Worm (Caenorhabditis elegans) whole organism, L1 larva: ENCODE measurements around the gene C39B10.1.

Experiments
- F16B12.6 ChIP-seq: fragments of 150-350 bp; optimal IDR thresholded peaks from 2 replicates; lab custom pipeline; 2014; ENCODE audit warnings: missing biosample characterization, missing genetic modification characterization
- ama-1 ChIP-seq: fragments of 150-350 bp; optimal IDR thresholded peaks from 2 replicates; lab custom pipeline; 2014
- ceh-82 ChIP-seq, 3 experiments: fragments of 150-350 bp in 1 of 3; sonication (generic microtip) in 2 of 3; optimal IDR thresholded peaks; 2 replicates each; lab custom pipeline; 2014 to 2017; ENCODE audit warnings: missing biosample characterization in 3 of 3, missing genetic modification characterization in 3 of 3
- dsc-1 ChIP-seq: sonication (generic microtip); optimal IDR thresholded peaks from 2 replicates; lab custom pipeline; 2016; ENCODE audit warnings: mild to moderate bottlenecking, missing genetic modification characterization, missing compliant biosample characterization
- fos-1 ChIP-seq: fragments of 150-350 bp; optimal IDR thresholded peaks from 2 replicates; lab custom pipeline; 2014; ENCODE audit warnings: missing biosample characterization, missing genetic modification characterization
- isw-1 ChIP-seq: fragments of 200-800 bp; sonication (Bioruptor generic); IDR thresholded peaks from 2 replicates; pipeline ENCODE4 v1.3.6; 2022; ENCODE audit warnings: missing genetic modification characterization, missing compliant biosample characterization
- nhr-237 ChIP-seq: fragments of 150-350 bp; optimal IDR thresholded peaks from 2 replicates; lab custom pipeline; 2014; ENCODE audit warnings: missing biosample characterization, missing genetic modification characterization
- skn-1 ChIP-seq: fragments of 150-350 bp; optimal IDR thresholded peaks from 2 replicates; lab custom pipeline; 2014; ENCODE audit warnings: missing biosample characterization, missing genetic modification characterization
- snpc-4 ChIP-seq: fragments of 150-350 bp; optimal IDR thresholded peaks from 2 replicates; lab custom pipeline; 2014; ENCODE audit warnings: missing biosample characterization, missing genetic modification characterization
- sptf-1 ChIP-seq: fragments of 150-350 bp; optimal IDR thresholded peaks from 2 replicates; lab custom pipeline; 2014; ENCODE audit warnings: missing biosample characterization, missing genetic modification characterization
- tbx-2 ChIP-seq: sonication (generic microtip); optimal IDR thresholded peaks from 2 replicates; lab custom pipeline; 2016; ENCODE audit warnings: missing genetic modification characterization, missing compliant biosample characterization
- ztf-11 ChIP-seq, 2 experiments: sonication (generic microtip); optimal IDR thresholded peaks; 2 replicates each; lab custom pipeline; 2016 to 2017; ENCODE audit warnings: missing genetic modification characterization in 2 of 2, missing biosample characterization in 1 of 2, missing compliant biosample characterization in 1 of 2

DNA sequence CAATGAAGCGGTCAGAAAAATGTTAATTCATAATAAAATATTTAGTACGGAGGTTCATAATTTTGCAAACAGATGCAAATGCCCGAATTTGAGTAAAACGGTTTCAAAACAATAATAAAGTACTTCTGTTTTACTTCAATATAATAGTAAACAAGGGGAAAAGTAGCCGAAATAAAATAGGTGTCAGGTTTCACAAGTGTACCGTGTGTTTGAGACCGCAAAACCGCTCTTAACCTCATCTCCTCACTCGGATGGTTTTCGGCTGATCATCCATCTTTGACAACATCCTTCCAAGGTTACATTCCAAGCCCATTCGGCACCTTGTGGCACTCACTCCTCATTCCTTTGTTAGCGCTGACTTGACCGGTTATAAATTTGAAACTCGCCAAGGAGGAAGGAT is 26.0 kb downstream of the C39B10.1 start:
- TF ChIP-seq skn-1 (tag; lab: Kevin White, UChicago) (no peak), fos-1 (no peak), ztf-11 (tag; optimal IDR thresholded peaks at IDR 0.05; lab: Kevin White, UChicago) (no peak), nhr-237 (tag; lab: Kevin White, UChicago) (no peak), snpc-4 (tag; lab: Kevin White, UChicago) (no peak), ama-1 (lab: Kevin White, UChicago) (no peak), dsc-1 (tag; lab: Kevin White, UChicago) (no peak), isw-1 (no peak), ceh-82 (tag; optimal IDR thresholded peaks at IDR 0.05; lab: Kevin White, UChicago) (no peak), sptf-1 (tag; lab: Kevin White, UChicago) (no peak), tbx-2 (tag; lab: Kevin White, UChicago) (no peak), F16B12.6 (no peak)
